Fruit fly (Drosophila melanogaster): Measurements from ENCODE around the gene CG10208.

The CG10208 gene

DNA sequence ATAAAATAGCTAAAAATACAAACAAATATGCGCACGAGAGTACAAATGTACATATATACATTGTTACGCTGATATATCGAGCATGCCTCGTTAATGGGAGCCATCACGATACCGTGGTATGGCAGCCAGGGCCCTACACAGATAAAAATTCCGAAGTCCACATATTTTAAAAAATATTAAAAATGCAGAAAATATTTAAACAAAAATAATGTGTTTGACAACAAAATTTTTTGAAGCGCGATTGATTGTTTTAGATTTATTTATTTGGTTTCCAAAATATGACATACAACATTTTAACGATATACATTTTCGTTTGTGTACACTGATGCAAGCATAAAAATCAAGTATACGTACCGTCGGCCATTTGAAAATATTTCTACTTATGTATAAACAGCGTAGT, 47.2 kb downstream of the CG10208 start (continued):
- TF ChIP-seq CG7368 (GFP tag; optimal IDR thresholded peaks at IDR 0.05): peak; percentile 46
- peak; percentile 60 for TF ChIP-seq CG10631 (GFP tag; optimal IDR thresholded peaks at IDR 0.05)
- TF ChIP-seq fkh (GFP tag; optimal IDR thresholded peaks at IDR 0.05): peak; percentile 54
- peak; percentile 62 for TF ChIP-seq topi (GFP tag; optimal IDR thresholded peaks at IDR 0.05)
- TF ChIP-seq dac (GFP tag; optimal IDR thresholded peaks at IDR 0.05): peak; percentile 8
- TF ChIP-seq svp (GFP tag): peak; percentile 84
- TF ChIP-seq Ets96B (tag; optimal IDR thresholded peaks at IDR 0.05): peak; percentile 62
- peak; percentile 23 for TF ChIP-seq spab (GFP tag; optimal IDR thresholded peaks at IDR 0.05)
- TF ChIP-seq net (GFP tag; optimal IDR thresholded peaks at IDR 0.05): peak; percentile 79
- TF ChIP-seq cyc (GFP tag; optimal IDR thresholded peaks at IDR 0.05): peak; percentile 52
- TF ChIP-seq Lpt (GFP tag; optimal IDR thresholded peaks at IDR 0.05): peak; percentile 47
- TF ChIP-seq Gug (GFP tag; IDR thresholded peaks at IDR 0.05): peak; percentile 81
- TF ChIP-seq Ets21C (GFP tag; optimal IDR thresholded peaks at IDR 0.05): peak; percentile 29
- peak; percentile 43 for TF ChIP-seq Sox15 (GFP tag; optimal IDR thresholded peaks at IDR 0.05)
- peak; percentile 33 for TF ChIP-seq CG4318 (GFP tag; optimal IDR thresholded peaks at IDR 0.05)

DNA sequence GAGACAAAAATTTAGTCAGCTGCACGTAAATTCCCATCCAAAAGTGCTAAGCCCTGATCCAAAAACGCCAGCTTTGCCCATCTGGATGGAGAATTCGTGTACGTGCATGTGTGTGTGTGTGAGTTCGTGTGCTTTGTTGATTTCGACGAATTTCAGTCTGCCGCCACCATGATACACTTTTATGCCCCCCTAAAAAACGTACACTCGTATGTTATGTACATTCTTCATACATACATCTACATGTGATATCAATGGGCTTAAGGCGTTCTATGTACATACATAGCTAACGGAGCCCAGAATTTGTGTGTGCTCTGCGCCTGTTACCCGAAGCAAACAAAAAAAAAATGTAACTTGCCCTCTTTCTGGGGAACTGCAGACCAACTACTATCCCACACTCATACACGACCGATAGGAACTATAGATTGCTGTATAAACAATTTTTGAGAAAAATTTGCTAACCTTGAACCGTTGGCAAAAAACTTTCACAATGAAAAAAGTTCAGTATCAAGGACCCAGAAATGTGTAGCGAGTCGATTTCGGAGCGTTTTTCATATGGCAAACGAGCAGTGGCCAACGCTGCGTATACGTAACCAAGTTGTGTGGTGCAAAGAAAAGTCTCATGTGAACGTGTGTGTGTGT, 48.1 kb downstream of the CG10208 start:
- TF ChIP-seq fd59A (GFP tag; optimal IDR thresholded peaks at IDR 0.05) (no peak), vri (GFP tag; optimal IDR thresholded peaks at IDR 0.05) (peak; percentile 44), esn (GFP tag; optimal IDR thresholded peaks at IDR 0.05) (no peak), CG6163 (GFP tag; IDR thresholded peaks at IDR 0.05) (no peak), CG10669 (GFP tag; optimal IDR thresholded peaks at IDR 0.05) (no peak), fkh (GFP tag; optimal IDR thresholded peaks at IDR 0.05) (peak; percentile 92), CG3032 (tag; optimal IDR thresholded peaks at IDR 0.05) (no peak), Gug (GFP tag; IDR thresholded peaks at IDR 0.05) (no peak), CG15336 (GFP tag; IDR thresholded peaks at IDR 0.05) (no peak), OdsH (GFP tag; optimal IDR thresholded peaks at IDR 0.05) (no peak), svp (GFP tag) (peak; percentile 74), CG3919 (GFP tag; optimal IDR thresholded peaks at IDR 0.05) (no peak), Eip75B (GFP tag; optimal IDR thresholded peaks at IDR 0.05) (no peak), Hr39 (GFP tag; optimal IDR thresholded peaks at IDR 0.05) (no peak), CG6276 (GFP tag; optimal IDR thresholded peaks at IDR 0.05) (no peak), Eip78C (GFP tag) (peak; percentile 42), spab (GFP tag; optimal IDR thresholded peaks at IDR 0.05) (no peak), cyc (GFP tag; optimal IDR thresholded peaks at IDR 0.05) (no peak)

DNA sequence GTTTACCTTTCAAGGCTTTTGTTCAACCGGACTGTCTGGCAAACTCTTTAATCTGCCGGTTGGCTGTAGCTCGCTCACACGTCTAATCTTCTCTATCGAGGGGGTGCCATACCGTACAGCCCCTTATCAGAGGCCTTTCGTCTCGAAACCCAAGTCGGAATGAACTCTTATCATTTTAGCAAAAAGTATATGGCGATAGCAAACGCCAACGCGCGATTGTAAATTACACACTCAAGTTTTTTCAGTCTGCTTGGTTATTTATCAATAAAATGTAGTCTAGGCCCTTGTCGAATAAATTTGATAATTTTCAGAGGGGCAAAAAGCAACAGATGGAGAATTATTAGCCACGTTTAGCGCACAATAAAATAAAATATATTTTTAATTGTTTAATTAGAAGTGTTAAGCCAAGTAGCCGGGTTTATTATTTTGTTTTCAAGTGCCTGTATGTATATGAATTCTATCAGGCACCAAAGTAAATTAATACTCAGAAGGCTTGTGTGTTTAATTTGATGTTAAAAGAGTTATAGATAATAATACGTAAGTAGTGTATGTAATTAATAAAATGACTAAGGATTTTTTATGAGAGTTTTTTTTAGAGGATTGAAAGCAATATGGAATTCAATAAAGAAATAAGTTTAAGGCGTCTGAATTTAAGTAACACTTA, 49.0 kb downstream of the CG10208 start:
- TF ChIP-seq vri (GFP tag; optimal IDR thresholded peaks at IDR 0.05) (peak; percentile 72), svp (GFP tag) (peak; percentile 83), dac (GFP tag; optimal IDR thresholded peaks at IDR 0.05) (no peak), Eip93F (GFP tag; optimal IDR thresholded peaks at IDR 0.05) (peak; percentile 75), Eip78C (GFP tag) (peak; percentile 1), Met (GFP tag; optimal IDR thresholded peaks at IDR 0.05) (no peak), fkh (GFP tag; optimal IDR thresholded peaks at IDR 0.05) (peak; percentile 34), CG34406 (GFP tag; optimal IDR thresholded peaks at IDR 0.05) (no peak)

DNA sequence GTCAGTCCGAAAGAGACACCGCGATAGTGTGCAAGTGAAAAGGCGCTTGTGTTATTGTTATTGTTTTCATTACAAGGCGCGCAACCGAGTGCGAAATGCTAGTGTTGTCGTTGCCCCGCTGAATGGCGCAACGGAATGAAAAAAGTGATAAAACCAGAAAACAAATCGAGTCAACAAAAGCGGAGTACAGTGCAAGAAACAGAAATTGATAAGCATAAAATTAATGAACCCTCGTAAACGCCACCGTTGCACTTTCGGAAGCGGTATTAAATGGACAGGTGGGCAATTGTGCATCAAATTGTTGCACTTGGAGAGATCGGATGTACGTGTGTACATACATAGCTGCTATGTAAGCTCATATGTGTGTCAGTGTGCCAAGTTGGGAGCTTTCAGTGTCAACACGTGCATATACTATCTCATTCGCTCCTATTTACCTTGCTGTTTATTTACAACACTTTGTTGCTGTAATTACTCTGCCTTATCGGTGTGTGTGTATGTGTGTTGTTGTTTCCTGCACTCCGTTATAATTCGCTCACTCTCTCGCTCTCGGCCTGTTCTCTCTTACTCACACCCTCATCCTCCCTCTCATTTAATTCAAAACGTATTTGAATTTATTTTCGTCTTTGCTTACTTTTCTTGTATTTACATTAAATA, 50.4 kb downstream of the CG10208 start:
- peak; percentile 80 for TF ChIP-seq dsx (GFP tag; optimal IDR thresholded peaks at IDR 0.05; ENCODE audit: poor library complexity, severe bottlenecking)
- TF ChIP-seq Hr39 (GFP tag; optimal IDR thresholded peaks at IDR 0.05): peak; percentile 15
- TF ChIP-seq pdm3 (GFP tag; optimal IDR thresholded peaks at IDR 0.05): peak; percentile 26
- TF ChIP-seq CG8632 (GFP tag; optimal IDR thresholded peaks at IDR 0.05): peak; percentile 5
- TF ChIP-seq salr (GFP tag; optimal IDR thresholded peaks at IDR 0.05): peak in 1 of 2 experiments; percentile 39
- TF ChIP-seq vri (GFP tag; optimal IDR thresholded peaks at IDR 0.05): peak; percentile 56
- TF ChIP-seq CG10669 (GFP tag; optimal IDR thresholded peaks at IDR 0.05): peak; percentile 36
- peak; percentile 36 for TF ChIP-seq Sox14 (GFP tag; optimal IDR thresholded peaks at IDR 0.05)
- TF ChIP-seq Blimp-1 (GFP tag; optimal IDR thresholded peaks at IDR 0.05): no peak
- TF ChIP-seq CG6792 (GFP tag; optimal IDR thresholded peaks at IDR 0.05): peak; percentile 60
- TF ChIP-seq spab (GFP tag; optimal IDR thresholded peaks at IDR 0.05): peak; percentile 20
- peak; percentile 6 for TF ChIP-seq CG6854 (GFP tag; optimal IDR thresholded peaks at IDR 0.05)
- TF ChIP-seq achi (GFP tag; optimal IDR thresholded peaks at IDR 0.05): peak; percentile 21
- TF ChIP-seq Gug (GFP tag; IDR thresholded peaks at IDR 0.05): peak; percentile 52; the same call in 1 of the 2 replicates
- peak; percentile 78 for TF ChIP-seq CG7368 (GFP tag; optimal IDR thresholded peaks at IDR 0.05)
- peak; percentile 69 for TF ChIP-seq eg (GFP tag; IDR thresholded peaks at IDR 0.05)
- no peak for TF ChIP-seq fd59A (GFP tag; optimal IDR thresholded peaks at IDR 0.05)
- peak; percentile 91 for TF ChIP-seq Eip78C (GFP tag)
- TF ChIP-seq Ets96B (tag; optimal IDR thresholded peaks at IDR 0.05): no peak
- peak; percentile 10; the same call in 1 of the 2 replicates for TF ChIP-seq CG11294 (GFP tag; IDR thresholded peaks at IDR 0.05)
- TF ChIP-seq CG6163 (GFP tag; IDR thresholded peaks at IDR 0.05): peak; percentile 65

All from whole organism, prepupa.